Fruit fly (Drosophila melanogaster) whole organism: ENCODE measurements around the gene VhaM9.7-a.

Source experiments
- CG8478 ChIP-seq: fragments of >200 bp; optimal IDR thresholded peaks from 2 replicates; lab custom pipeline; 2018; ENCODE audit warnings: inconsistent platforms
- Dll ChIP-seq: fragments of >200 bp; optimal IDR thresholded peaks from 2 replicates; lab custom pipeline; 2017
- EcR ChIP-seq, 2 experiments: fragments of >200 bp; optimal IDR thresholded peaks; 2 replicates each; lab custom pipeline; 2017; ENCODE audit warnings: missing biosample characterization in 2 of 2, missing genetic modification characterization in 2 of 2, missing genetic modification reagents in 2 of 2
- pan ChIP-seq: fragments of >200 bp; optimal IDR thresholded peaks from 2 replicates; lab custom pipeline; 2017
- psq ChIP-seq: fragments of >200 bp; optimal IDR thresholded peaks from 2 replicates; lab custom pipeline; 2017
- usp ChIP-seq: fragments of >200 bp; optimal IDR thresholded peaks from 2 replicates; lab custom pipeline; 2017; ENCODE audit warnings: missing biosample characterization, missing genetic modification characterization, mixed read lengths

The VhaM9.7-a gene

dm6 chr3L:4252121-4252861 is 10.2 kb upstream of the VhaM9.7-a start:
- no peak for TF ChIP-seq CG8478 (lab: Kevin White, UChicago)
- TF ChIP-seq Dll (lab: Kevin White, UChicago), result no peak
- TF ChIP-seq EcR (GFP tag; optimal IDR thresholded peaks at IDR 0.05; lab: Kevin White, UChicago), result no peak
- TF ChIP-seq psq (lab: Kevin White, UChicago), result no peak
- TF ChIP-seq usp, result no peak
- no peak for TF ChIP-seq pan (lab: Kevin White, UChicago)

- TF ChIP-seq CG8478 (lab: Kevin White, UChicago) (no peak), Dll (lab: Kevin White, UChicago) (no peak), pan (lab: Kevin White, UChicago) (no peak), EcR (GFP tag; optimal IDR thresholded peaks at IDR 0.05; lab: Kevin White, UChicago) (no peak), usp (no peak), psq (lab: Kevin White, UChicago) (no peak)
These were observed 9.5 kb upstream of the VhaM9.7-a start for dm6 chr3L:4252862-4253610.

dm6 chr3L:4253611-4254300 is 8.7 kb upstream of the VhaM9.7-a start:
- TF ChIP-seq psq (lab: Kevin White, UChicago) (no peak), CG8478 (lab: Kevin White, UChicago) (no peak), EcR (GFP tag; optimal IDR thresholded peaks at IDR 0.05; lab: Kevin White, UChicago) (no peak), Dll (lab: Kevin White, UChicago) (no peak), usp (no peak), pan (lab: Kevin White, UChicago) (no peak)

dm6 chr3L:4254301-4254834 is 8.1 kb upstream of the VhaM9.7-a start, which contains the start of the genes ago and CG1265:
Gene ago (minus strand): TSS chr3L:4254306.
Gene CG1265 (plus strand): TSS chr3L:4254776.
- TF ChIP-seq psq (lab: Kevin White, UChicago), result no peak
- no peak for TF ChIP-seq pan (lab: Kevin White, UChicago)
- no peak for TF ChIP-seq Dll (lab: Kevin White, UChicago)
- no peak for TF ChIP-seq CG8478 (lab: Kevin White, UChicago)
- TF ChIP-seq usp, result no peak
- no peak for TF ChIP-seq EcR (GFP tag; optimal IDR thresholded peaks at IDR 0.05; lab: Kevin White, UChicago)

DNA sequence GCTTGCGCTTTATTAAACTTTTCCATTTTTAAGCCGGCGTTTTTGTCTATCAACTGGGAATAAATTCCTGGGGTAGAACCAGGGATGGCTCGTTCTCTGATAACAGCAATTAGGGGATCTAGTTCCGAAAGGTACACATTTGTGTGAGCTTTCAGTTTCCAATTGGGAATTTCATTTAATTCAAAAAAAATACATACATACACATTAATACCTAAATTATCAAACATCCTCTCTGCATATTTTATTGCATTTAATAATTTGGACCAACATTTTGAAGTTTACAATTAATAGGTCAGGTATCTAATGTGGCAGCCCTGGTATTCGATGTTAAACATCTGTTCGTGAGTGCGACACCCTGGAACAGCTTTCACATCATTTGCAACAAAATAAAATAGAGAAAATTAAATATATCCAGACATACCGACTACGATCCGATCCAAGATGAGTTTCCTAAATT is 3.4 kb upstream of the VhaM9.7-a start, which contains the start of the genes CG15011 and CG1309:
Gene CG15011, minus strand, starts transcription at position 51 of the 457 bp plus-strand sequence.
Gene CG1309, plus strand, starts transcription at position 329 of the 457 bp plus-strand sequence.
- no peak for TF ChIP-seq CG8478 (lab: Kevin White, UChicago)

- no peak for TF ChIP-seq usp
- no peak for TF ChIP-seq psq (lab: Kevin White, UChicago)
- TF ChIP-seq pan (lab: Kevin White, UChicago), result no peak
- TF ChIP-seq EcR (GFP tag; optimal IDR thresholded peaks at IDR 0.05; lab: Kevin White, UChicago), result no peak
- no peak for TF ChIP-seq CG8478 (lab: Kevin White, UChicago)
- no peak for TF ChIP-seq Dll (lab: Kevin White, UChicago)
These were observed 1.3 kb upstream of the VhaM9.7-a start for dm6 chr3L:4261177-4261576.

DNA sequence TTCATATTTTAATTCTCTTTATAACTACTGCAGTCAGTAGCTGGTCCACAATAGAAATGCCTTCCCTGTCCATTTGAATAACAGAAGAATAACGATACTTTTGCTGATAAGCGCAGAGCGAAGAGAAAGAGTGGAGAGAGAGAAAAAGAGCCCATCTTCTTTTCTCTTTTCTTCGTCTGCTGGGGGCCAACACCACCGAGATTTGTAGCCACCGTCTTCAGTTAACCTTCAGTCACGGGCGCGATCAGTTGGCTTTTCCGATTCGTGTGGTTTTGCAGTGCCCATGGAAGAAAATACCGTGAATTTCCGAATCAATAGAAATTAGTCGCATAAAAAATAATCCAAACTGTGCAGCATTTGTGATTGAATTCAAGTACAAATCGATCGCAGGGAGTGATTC is 997 bp downstream of the VhaM9.7-a start, which contains the start of gene CG1273:
Gene CG1273, plus strand, starts transcription at position 218 of the 400 bp plus-strand sequence.
- TF ChIP-seq CG8478 (lab: Kevin White, UChicago) (no peak), psq (lab: Kevin White, UChicago) (no peak), pan (lab: Kevin White, UChicago) (no peak), usp (no peak), Dll (lab: Kevin White, UChicago) (no peak), EcR (GFP tag; optimal IDR thresholded peaks at IDR 0.05; lab: Kevin White, UChicago) (no peak)

DNA sequence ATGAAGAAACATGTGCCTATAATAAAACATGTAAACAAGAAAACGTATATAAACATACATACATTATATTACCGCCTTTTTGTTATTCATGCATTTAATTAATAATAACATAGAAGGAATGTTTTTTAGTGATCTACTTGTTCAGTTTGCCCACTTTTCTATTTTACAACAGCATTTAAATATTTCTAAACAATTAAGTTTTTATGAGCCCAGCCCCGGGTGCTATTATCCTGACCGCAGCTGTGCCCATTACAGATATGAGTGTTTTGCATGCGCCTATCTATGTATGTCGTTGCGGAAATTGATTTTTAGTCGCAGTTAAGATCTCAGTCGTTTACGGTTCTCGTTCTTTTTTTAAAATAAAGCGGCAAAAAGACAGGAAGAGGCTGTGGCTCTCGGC is 2.5 kb downstream of the VhaM9.7-a start:
- no peak for TF ChIP-seq Dll (lab: Kevin White, UChicago)
- no peak for TF ChIP-seq EcR (GFP tag; optimal IDR thresholded peaks at IDR 0.05; lab: Kevin White, UChicago)
- TF ChIP-seq psq (lab: Kevin White, UChicago), result no peak
- no peak for TF ChIP-seq CG8478 (lab: Kevin White, UChicago)
- TF ChIP-seq usp, result no peak
- TF ChIP-seq pan (lab: Kevin White, UChicago), result no peak

- no peak for TF ChIP-seq CG8478 (lab: Kevin White, UChicago)
- no peak for TF ChIP-seq Dll (lab: Kevin White, UChicago)
- TF ChIP-seq psq (lab: Kevin White, UChicago), result no peak
- no peak for TF ChIP-seq pan (lab: Kevin White, UChicago)
- TF ChIP-seq usp, result no peak
These were observed 3.3 kb downstream of the VhaM9.7-a start for dm6 chr3L:4265836-4266235.

- no peak for TF ChIP-seq pan (lab: Kevin White, UChicago)
- TF ChIP-seq CG8478 (lab: Kevin White, UChicago), result no peak
- TF ChIP-seq Dll (lab: Kevin White, UChicago), result no peak
These were observed 4.9 kb downstream of the VhaM9.7-a start, which contains the start of gene CG33764 for dm6 chr3L:4267403-4267802. Gene CG33764 (minus strand): TSS chr3L:4267503.

DNA sequence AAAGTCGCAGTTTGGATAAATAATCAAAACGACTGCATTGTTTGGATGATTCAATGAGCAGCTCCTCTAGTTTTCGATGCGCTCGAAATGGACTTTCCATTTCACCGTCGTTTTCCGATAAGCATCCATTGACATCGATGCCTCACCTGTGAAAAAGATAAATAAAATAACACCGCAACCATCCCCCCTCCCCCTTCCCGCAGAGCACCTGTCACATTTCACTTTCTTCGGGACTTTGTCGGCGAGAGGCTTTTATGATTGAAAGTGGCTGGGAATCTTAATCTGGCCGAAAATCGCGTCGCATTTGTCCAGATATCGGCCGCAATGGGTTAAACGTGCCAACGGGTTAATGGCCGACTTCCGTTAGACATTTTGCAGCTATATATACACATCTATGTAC is 6.7 kb downstream of the VhaM9.7-a start:
- TF ChIP-seq usp, result no peak
- TF ChIP-seq psq (lab: Kevin White, UChicago), result no peak
- TF ChIP-seq EcR (GFP tag; optimal IDR thresholded peaks at IDR 0.05; lab: Kevin White, UChicago), result no peak
- no peak for TF ChIP-seq CG8478 (lab: Kevin White, UChicago)
